Fruit fly (Drosophila melanogaster): ENCODE data around the gene kibra.

The kibra gene

DNA sequence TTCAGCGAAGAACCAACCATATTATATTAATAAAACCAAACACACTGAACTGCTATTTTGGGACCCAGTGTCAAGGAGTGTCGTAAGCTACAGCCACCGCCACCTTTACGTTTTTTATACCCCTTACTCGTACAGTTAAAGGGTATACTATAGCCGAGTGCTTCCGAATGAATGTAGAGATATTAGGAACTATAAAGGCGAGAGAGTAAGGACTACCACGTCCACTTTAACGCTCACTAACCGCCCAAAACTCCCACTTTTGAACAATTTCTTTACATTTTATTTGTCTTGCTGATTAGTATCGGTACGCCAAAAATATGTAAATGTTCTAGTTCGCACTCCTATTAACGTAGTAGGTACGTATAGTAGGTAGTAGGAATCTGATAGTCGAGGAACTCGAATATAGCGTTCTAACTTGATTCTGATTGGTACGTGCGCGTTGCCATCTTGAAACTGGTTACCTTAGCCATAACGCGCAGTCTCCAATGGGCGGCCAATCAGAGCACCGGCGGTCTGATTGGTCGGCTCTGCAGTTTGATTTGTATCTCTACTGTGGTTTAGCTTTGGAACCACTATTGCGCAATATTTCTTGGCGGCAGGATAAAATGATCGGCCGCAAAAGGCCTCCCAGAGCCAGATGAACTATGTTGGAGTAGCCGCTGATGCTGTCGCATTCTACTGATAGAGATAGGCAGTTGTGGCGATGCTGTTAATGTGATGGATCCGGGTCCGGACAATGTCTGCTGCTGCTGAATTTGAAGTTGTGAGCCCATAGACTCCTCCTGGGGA is 68.0 kb downstream of the kibra start:
- TF ChIP-seq brk (GFP tag; optimal IDR thresholded peaks at IDR 0.05): no peak
- TF ChIP-seq OdsH (GFP tag; optimal IDR thresholded peaks at IDR 0.05): peak; percentile 39
- TF ChIP-seq Hnf4 (GFP tag; optimal IDR thresholded peaks at IDR 0.05): peak; percentile 22
- TF ChIP-seq ey (GFP tag; optimal IDR thresholded peaks at IDR 0.05): peak; percentile 18

DNA sequence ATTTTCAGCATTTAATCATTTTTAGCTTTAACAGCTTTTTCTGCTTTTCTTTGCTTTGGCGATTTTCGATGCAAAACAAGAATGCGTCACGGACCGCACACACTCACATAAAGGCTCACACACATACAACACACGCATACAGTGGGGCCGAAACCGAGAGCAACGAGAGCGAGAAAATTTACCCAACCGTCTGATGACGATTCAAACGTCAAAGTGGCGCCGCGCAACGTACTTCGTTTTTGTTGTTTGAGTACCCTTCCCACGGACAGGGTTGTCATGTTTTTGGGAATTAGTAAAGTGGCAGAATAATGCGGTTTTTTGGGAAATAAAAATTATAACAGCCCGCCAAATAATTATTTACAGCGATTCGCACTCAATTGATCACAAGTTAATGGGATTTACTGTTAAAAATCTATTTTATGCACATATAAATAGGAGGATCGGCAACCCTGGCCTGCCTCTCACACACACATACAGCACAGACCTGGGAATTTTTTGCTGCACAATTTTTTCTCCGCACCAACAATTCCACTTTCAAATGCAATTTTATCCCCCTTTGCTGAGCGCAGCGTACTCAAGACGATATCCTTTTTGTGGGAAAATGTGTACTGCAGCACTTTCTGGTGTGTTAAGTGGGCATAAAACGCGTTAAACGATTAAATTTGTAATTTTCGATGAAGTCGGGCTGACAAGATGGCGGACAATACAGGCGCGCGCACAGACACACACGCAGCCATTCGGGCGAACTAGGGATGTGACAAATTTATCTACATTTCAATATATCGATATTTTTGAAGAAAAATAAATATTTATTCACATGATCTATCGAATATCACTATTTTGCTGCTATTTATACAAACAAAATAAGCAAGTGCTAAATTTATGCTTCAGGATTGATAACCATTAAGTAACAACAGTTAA is 68.8 kb downstream of the kibra start:
- peak; percentile 96 for TF ChIP-seq OdsH (GFP tag; optimal IDR thresholded peaks at IDR 0.05)
- TF ChIP-seq usp (GFP tag; optimal IDR thresholded peaks at IDR 0.05): no peak
- peak; percentile 93 for TF ChIP-seq CG32264 (GFP tag; optimal IDR thresholded peaks at IDR 0.05)
- TF ChIP-seq Sp1 (GFP tag; optimal IDR thresholded peaks at IDR 0.05): peak; percentile 96
- TF ChIP-seq Dfd (GFP tag; optimal IDR thresholded peaks at IDR 0.05): no peak
- TF ChIP-seq GATAd (GFP tag; optimal IDR thresholded peaks at IDR 0.05): peak; percentile 57
- TF ChIP-seq Hr78 (GFP tag; optimal IDR thresholded peaks at IDR 0.05): no peak
- TF ChIP-seq dl (GFP tag; optimal IDR thresholded peaks at IDR 0.05; ENCODE audit: insufficient read depth in 1 of 2, partially characterized antibody in 2 of 2): peak in 1 of 2 experiments; percentile 34
- TF ChIP-seq Mio (GFP tag; optimal IDR thresholded peaks at IDR 0.05): peak; percentile 66
- peak; percentile 89 for TF ChIP-seq brk (GFP tag; optimal IDR thresholded peaks at IDR 0.05)
- TF ChIP-seq Hnf4 (GFP tag; optimal IDR thresholded peaks at IDR 0.05): peak; percentile 84
- TF ChIP-seq Hr83 (GFP tag; optimal IDR thresholded peaks at IDR 0.05; ENCODE audit: poor library complexity, severe bottlenecking): peak; percentile 71
- peak; percentile 97 for TF ChIP-seq h (GFP tag; optimal IDR thresholded peaks at IDR 0.05)
- TF ChIP-seq N (GFP tag; optimal IDR thresholded peaks at IDR 0.05): no peak
- TF ChIP-seq rgr (GFP tag; optimal IDR thresholded peaks at IDR 0.05): peak; percentile 96
- peak; percentile 85 for TF ChIP-seq dmrt93B (GFP tag; optimal IDR thresholded peaks at IDR 0.05)
- TF ChIP-seq foxo (GFP tag; optimal IDR thresholded peaks at IDR 0.05): peak; percentile 81 to 97
- TF ChIP-seq br (GFP tag; optimal IDR thresholded peaks at IDR 0.05): peak; percentile 96
- no peak for TF ChIP-seq jim (GFP tag; optimal IDR thresholded peaks at IDR 0.05)
- peak; percentile 95 for TF ChIP-seq woc (GFP tag; optimal IDR thresholded peaks at IDR 0.05)
- TF ChIP-seq psq (GFP tag; optimal IDR thresholded peaks at IDR 0.05): peak; percentile 94
- no peak for TF ChIP-seq Abd-B (GFP tag; optimal IDR thresholded peaks at IDR 0.05)
- TF ChIP-seq CG9705 (GFP tag; optimal IDR thresholded peaks at IDR 0.05): peak; percentile 95
- TF ChIP-seq pan (optimal IDR thresholded peaks at IDR 0.05): no peak
- TF ChIP-seq dsf (GFP tag; optimal IDR thresholded peaks at IDR 0.05; ENCODE audit: borderline replicate concordance): peak; percentile 83
- peak; percentile 96 for TF ChIP-seq HLH106 (tag; optimal IDR thresholded peaks at IDR 0.05)
- TF ChIP-seq Myc (optimal IDR thresholded peaks at IDR 0.05): no peak
- peak; percentile 71 for TF ChIP-seq Dif (GFP tag; optimal IDR thresholded peaks at IDR 0.05; ENCODE audit: partially characterized antibody)
- no peak for TF ChIP-seq Vsx2 (GFP tag; optimal IDR thresholded peaks at IDR 0.05; ENCODE audit: partially characterized antibody)
- no peak for TF ChIP-seq CrebA (GFP tag; optimal IDR thresholded peaks at IDR 0.05; ENCODE audit: borderline replicate concordance)
- TF ChIP-seq sv (GFP tag; optimal IDR thresholded peaks at IDR 0.05): peak; percentile 92
- peak; percentile 55 for TF ChIP-seq Rel (GFP tag; optimal IDR thresholded peaks at IDR 0.05)
- TF ChIP-seq Rel (tag; optimal IDR thresholded peaks at IDR 0.05): peak; percentile 94
- peak; percentile 96 for TF ChIP-seq ey (GFP tag; optimal IDR thresholded peaks at IDR 0.05)
- peak; percentile 88 for TF ChIP-seq Jra (GFP tag; optimal IDR thresholded peaks at IDR 0.05)
- peak; percentile 85 for TF ChIP-seq sage (GFP tag; optimal IDR thresholded peaks at IDR 0.05)
- no peak for TF ChIP-seq tai (GFP tag; optimal IDR thresholded peaks at IDR 0.05)
- TF ChIP-seq fru (GFP tag; optimal IDR thresholded peaks at IDR 0.05): peak; percentile 95
- no peak for TF ChIP-seq lola (GFP tag; optimal IDR thresholded peaks at IDR 0.05)
